Worm (Caenorhabditis elegans) whole organism, L2 larva: Measurements from ENCODE around the gene gst-5.

Experiments
- C34F6.9 ChIP-seq: fragments of 150-350 bp; optimal IDR thresholded peaks from 2 replicates; lab custom pipeline; 2014; ENCODE audit warnings: missing biosample characterization, missing genetic modification characterization
- F13H6.1 ChIP-seq: sonication (generic microtip); optimal IDR thresholded peaks from 2 replicates; lab custom pipeline; 2016; ENCODE audit warnings: missing genetic modification characterization, missing compliant biosample characterization
- R02D3.7 ChIP-seq: fragments of 150-350 bp; optimal IDR thresholded peaks from 2 replicates; lab custom pipeline; 2014; ENCODE audit warnings: missing biosample characterization, missing genetic modification characterization
- Y55F3AM.14 ChIP-seq: fragments of 200-800 bp; sonication (Bioruptor generic); optimal IDR thresholded peaks from 2 replicates; lab custom pipeline; 2018; ENCODE audit warnings: mild to moderate bottlenecking, missing genetic modification characterization, missing compliant biosample characterization
- ZK546.5 ChIP-seq: sonication (generic microtip); optimal IDR thresholded peaks from 2 replicates; lab custom pipeline; 2017; ENCODE audit warnings: missing biosample characterization, missing genetic modification characterization
- alr-1 ChIP-seq: fragments of 150-350 bp; optimal IDR thresholded peaks from 2 replicates; lab custom pipeline; 2014; ENCODE audit warnings: missing biosample characterization, missing genetic modification characterization
- aly-2 ChIP-seq: fragments of 150-350 bp; optimal IDR thresholded peaks from 2 replicates; lab custom pipeline; 2014; ENCODE audit warnings: missing biosample characterization, missing genetic modification characterization
- ama-1 ChIP-seq: fragments of 150-350 bp; optimal IDR thresholded peaks from 2 replicates; lab custom pipeline; 2018; ENCODE audit warnings: inconsistent platforms
- blmp-1 ChIP-seq: sonication (generic microtip); optimal IDR thresholded peaks from 2 replicates; lab custom pipeline; 2017; ENCODE audit warnings: missing genetic modification characterization, mild to moderate bottlenecking, missing compliant biosample characterization, antibody characterized with exemption, moderate library complexity; ENCODE audit not compliant: insufficient read depth
- ceh-16 ChIP-seq: fragments of 150-350 bp; optimal IDR thresholded peaks from 2 replicates; lab custom pipeline; 2014; ENCODE audit warnings: missing biosample characterization, missing genetic modification characterization
- ceh-82 ChIP-seq: fragments of 150-350 bp; optimal IDR thresholded peaks from 2 replicates; lab custom pipeline; 2014; ENCODE audit warnings: missing biosample characterization, missing genetic modification characterization
- crh-2 ChIP-seq: sonication (generic microtip); optimal IDR thresholded peaks from 2 replicates; lab custom pipeline; 2017; ENCODE audit warnings: missing biosample characterization, missing genetic modification characterization
- dmd-4 ChIP-seq: sonication (generic microtip); optimal IDR thresholded peaks from 2 replicates; lab custom pipeline; 2017; ENCODE audit warnings: missing biosample characterization, missing genetic modification characterization
- egl-27 ChIP-seq: sonication (generic microtip); optimal IDR thresholded peaks from 3 replicates; lab custom pipeline; 2017; ENCODE audit warnings: missing biosample characterization, missing genetic modification reagents, missing genetic modification characterization
- elt-1 ChIP-seq: fragments of 150-350 bp; optimal IDR thresholded peaks from 2 replicates; lab custom pipeline; 2014; ENCODE audit warnings: missing biosample characterization, missing genetic modification characterization
- elt-3 ChIP-seq: sonication (generic microtip); optimal IDR thresholded peaks from 2 replicates; lab custom pipeline; 2017; ENCODE audit warnings: missing biosample characterization, missing genetic modification characterization
- fos-1 ChIP-seq: fragments of 150-350 bp; optimal IDR thresholded peaks from 2 replicates; lab custom pipeline; 2014; ENCODE audit warnings: missing biosample characterization, missing genetic modification characterization
- gmeb-1 ChIP-seq: fragments of 150-350 bp; optimal IDR thresholded peaks from 2 replicates; lab custom pipeline; 2014; ENCODE audit warnings: missing biosample characterization, missing genetic modification characterization
- lin-11 ChIP-seq: fragments of 150-350 bp; sonication (generic microtip); optimal IDR thresholded peaks from 2 replicates; lab custom pipeline; 2014; ENCODE audit warnings: missing biosample characterization, missing genetic modification characterization, inconsistent platforms, mixed read lengths
- lin-13 ChIP-seq: fragments of 150-350 bp; optimal IDR thresholded peaks from 2 replicates; lab custom pipeline; 2014; ENCODE audit warnings: missing biosample characterization, missing genetic modification reagents, missing genetic modification characterization
- lin-39 ChIP-seq: fragments of 150-350 bp; optimal IDR thresholded peaks from 2 replicates; lab custom pipeline; 2014; ENCODE audit warnings: missing biosample characterization, missing genetic modification reagents, missing genetic modification characterization
- lsy-2 ChIP-seq, 2 experiments: fragments of 150-350 bp in 1 of 2; sonication (generic microtip) in 1 of 2; optimal IDR thresholded peaks; 2 replicates each; lab custom pipeline; 2014 to 2017; ENCODE audit warnings: missing biosample characterization in 2 of 2, missing genetic modification characterization in 2 of 2
- mab-5 ChIP-seq: fragments of 150-350 bp; optimal IDR thresholded peaks from 2 replicates; lab custom pipeline; 2014; ENCODE audit warnings: missing biosample characterization, missing genetic modification characterization
- mbf-1 ChIP-seq: sonication (generic microtip); optimal IDR thresholded peaks from 2 replicates; lab custom pipeline; 2017; ENCODE audit warnings: missing biosample characterization, missing genetic modification characterization
- mdl-1 ChIP-seq, 2 experiments: fragments of 150-350 bp in 1 of 2; sonication (generic microtip) in 1 of 2; optimal IDR thresholded peaks; 2 replicates each; lab custom pipeline; 2017; ENCODE audit warnings: missing biosample characterization in 2 of 2, missing genetic modification characterization in 2 of 2
- nhr-10 ChIP-seq: sonication (generic microtip); optimal IDR thresholded peaks from 2 replicates; lab custom pipeline; 2017; ENCODE audit warnings: missing biosample characterization, missing genetic modification characterization
- nhr-11 ChIP-seq: fragments of 150-350 bp; optimal IDR thresholded peaks from 2 replicates; lab custom pipeline; 2014; ENCODE audit warnings: missing biosample characterization, missing genetic modification characterization
- nhr-12 ChIP-seq: fragments of 150-350 bp; optimal IDR thresholded peaks from 2 replicates; lab custom pipeline; 2014; ENCODE audit warnings: missing biosample characterization, missing genetic modification characterization
- nhr-129 ChIP-seq: fragments of 150-350 bp; optimal IDR thresholded peaks from 2 replicates; lab custom pipeline; 2014; ENCODE audit warnings: missing biosample characterization, missing genetic modification characterization
- nhr-21 ChIP-seq: fragments of 150-350 bp; optimal IDR thresholded peaks from 2 replicates; lab custom pipeline; 2014; ENCODE audit warnings: missing biosample characterization, missing genetic modification characterization
- nhr-23 ChIP-seq: fragments of 150-350 bp; optimal IDR thresholded peaks from 2 replicates; lab custom pipeline; 2014; ENCODE audit warnings: missing biosample characterization, missing genetic modification reagents, missing genetic modification characterization
- nhr-237 ChIP-seq: fragments of 150-350 bp; optimal IDR thresholded peaks from 2 replicates; lab custom pipeline; 2014; ENCODE audit warnings: missing biosample characterization, missing genetic modification characterization
- nhr-25 ChIP-seq: fragments of 150-350 bp; sonication (generic microtip); optimal IDR thresholded peaks from 3 replicates; lab custom pipeline; 2014; ENCODE audit warnings: missing biosample characterization, missing genetic modification characterization
- nhr-6 ChIP-seq: fragments of 150-350 bp; optimal IDR thresholded peaks from 2 replicates; lab custom pipeline; 2014; ENCODE audit warnings: missing biosample characterization, missing genetic modification characterization
- nhr-77 ChIP-seq: fragments of 150-350 bp; optimal IDR thresholded peaks from 2 replicates; lab custom pipeline; 2014; ENCODE audit warnings: missing biosample characterization, missing genetic modification characterization
- peb-1 ChIP-seq: fragments of 150-350 bp; optimal IDR thresholded peaks from 2 replicates; lab custom pipeline; 2014; ENCODE audit warnings: missing biosample characterization, missing genetic modification characterization
- sem-4 ChIP-seq: fragments of 150-350 bp; optimal IDR thresholded peaks from 2 replicates; lab custom pipeline; 2014; ENCODE audit warnings: missing biosample characterization, missing genetic modification reagents, missing genetic modification characterization
- skn-1 ChIP-seq: sonication (generic microtip); optimal IDR thresholded peaks from 2 replicates; lab custom pipeline; 2017; ENCODE audit warnings: missing biosample characterization, missing genetic modification characterization
- sma-3 ChIP-seq: sonication (generic microtip); optimal IDR thresholded peaks from 2 replicates; lab custom pipeline; 2016; ENCODE audit warnings: missing genetic modification reagents, missing genetic modification characterization, missing compliant biosample characterization
- sma-9 ChIP-seq, 2 experiments: fragments of 150-350 bp in 1 of 2; sonication (generic microtip) in 1 of 2; optimal IDR thresholded peaks; 2 replicates each; lab custom pipeline; 2014 to 2016; ENCODE audit warnings: missing genetic modification characterization in 2 of 2, mild to moderate bottlenecking in 1 of 2, missing biosample characterization in 1 of 2, missing compliant biosample characterization in 1 of 2, missing genetic modification reagents in 1 of 2, moderate library complexity in 1 of 2
- snpc-4 ChIP-seq: fragments of 150-350 bp; optimal IDR thresholded peaks from 2 replicates; lab custom pipeline; 2014; ENCODE audit warnings: missing biosample characterization, missing genetic modification characterization
- unc-39 ChIP-seq: fragments of 150-350 bp; optimal IDR thresholded peaks from 2 replicates; lab custom pipeline; 2014; ENCODE audit warnings: missing biosample characterization, missing genetic modification characterization
- unc-55 ChIP-seq: fragments of 150-350 bp; sonication (generic microtip); optimal IDR thresholded peaks from 3 replicates; lab custom pipeline; 2014; ENCODE audit warnings: missing biosample characterization, missing genetic modification reagents, missing genetic modification characterization
- unc-62 ChIP-seq: fragments of 150-350 bp; optimal IDR thresholded peaks from 2 replicates; lab custom pipeline; 2014; ENCODE audit warnings: missing biosample characterization, missing genetic modification reagents, missing genetic modification characterization
- zag-1 ChIP-seq: fragments of 150-350 bp; optimal IDR thresholded peaks from 2 replicates; lab custom pipeline; 2014; ENCODE audit warnings: missing biosample characterization, missing genetic modification characterization
- ztf-1 ChIP-seq: fragments of 200-800 bp; sonication (Bioruptor generic); conservative IDR thresholded peaks from 2 replicates; pipeline ENCODE4 v1.3.6; 2022; ENCODE audit warnings: missing genetic modification characterization, missing compliant biosample characterization
- ztf-11 ChIP-seq: sonication (generic microtip); optimal IDR thresholded peaks from 2 replicates; lab custom pipeline; 2017; ENCODE audit warnings: missing biosample characterization, missing genetic modification characterization
- ztf-4 ChIP-seq: fragments of 150-350 bp; optimal IDR thresholded peaks from 2 replicates; lab custom pipeline; 2014; ENCODE audit warnings: missing biosample characterization, missing genetic modification characterization

Gene gst-5

DNA sequence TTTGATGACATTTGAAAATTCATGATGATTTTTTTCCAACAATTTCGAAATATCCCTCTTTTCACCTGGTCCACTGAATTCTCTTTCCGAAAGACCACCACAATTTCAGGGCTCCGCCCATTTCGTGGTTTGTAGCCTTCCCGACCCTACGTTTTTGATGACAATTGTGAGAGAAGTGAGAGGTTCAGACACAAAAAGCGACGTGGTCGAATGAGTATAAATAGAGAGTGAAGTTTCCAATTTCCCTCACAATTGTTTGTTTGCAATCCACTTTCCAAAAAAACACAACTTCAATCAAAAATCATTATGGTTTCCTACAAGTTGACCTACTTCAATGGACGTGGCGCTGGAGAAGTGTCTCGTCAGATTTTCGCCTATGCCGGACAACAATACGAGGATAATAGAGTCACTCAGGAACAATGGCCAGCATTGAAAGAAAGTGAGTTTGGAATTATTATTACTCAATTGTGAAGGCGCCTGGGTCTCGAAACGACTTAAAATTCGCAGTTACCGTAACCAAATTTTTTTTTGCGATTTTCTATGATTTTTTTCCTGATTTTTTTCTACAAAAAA, at the start of gene gst-5:
Gene gst-5, plus strand, starts transcription at position 246 of the 573 bp plus-strand sequence.
- TF ChIP-seq elt-3 (tag; lab: Kevin White, UChicago) (no peak), mdl-1 (tag; optimal IDR thresholded peaks at IDR 0.05; lab: Kevin White, UChicago) (peak in 1 of 2 experiments; percentile 2), egl-27 (tag; lab: Kevin White, UChicago) (no peak), nhr-6 (no peak), mbf-1 (tag; lab: Kevin White, UChicago) (no peak), ceh-82 (tag; lab: Kevin White, UChicago) (no peak), lin-11 (no peak), nhr-25 (tag; lab: Kevin White, UChicago) (no peak), lin-39 (tag; lab: Kevin White, UChicago) (no peak), nhr-237 (tag; lab: Kevin White, UChicago) (no peak), fos-1 (tag; lab: Kevin White, UChicago) (peak; percentile 68), snpc-4 (no peak), ZK546.5 (no peak), F13H6.1 (tag; lab: Kevin White, UChicago) (peak; percentile 61), lin-13 (GFP tag; lab: Kevin White, UChicago) (no peak), skn-1 (peak; percentile 85), gmeb-1 (tag; lab: Kevin White, UChicago) (no peak), aly-2 (tag; lab: Kevin White, UChicago) (no peak), unc-39 (tag; lab: Kevin White, UChicago) (no peak), R02D3.7 (tag; lab: Kevin White, UChicago) (no peak), zag-1 (tag; lab: Kevin White, UChicago) (no peak), sma-3 (GFP tag; lab: Kevin White, UChicago) (no peak), nhr-21 (no peak), nhr-77 (tag; lab: Kevin White, UChicago) (no peak), ceh-16 (tag; lab: Kevin White, UChicago) (no peak), mab-5 (tag; lab: Kevin White, UChicago) (no peak), elt-1 (no peak), ztf-1 (no peak), dmd-4 (tag; lab: Kevin White, UChicago) (no peak), sem-4 (tag; lab: Kevin White, UChicago) (no peak), unc-55 (GFP tag; lab: Kevin White, UChicago) (no peak), ama-1 (lab: Kevin White, UChicago) (no peak), nhr-129 (tag; lab: Kevin White, UChicago) (peak; percentile 86), nhr-23 (no peak), crh-2 (tag; lab: Kevin White, UChicago) (peak; percentile 48), nhr-12 (tag; lab: Kevin White, UChicago) (no peak), nhr-10 (tag; lab: Kevin White, UChicago) (no peak), Y55F3AM.14 (GFP tag; lab: Kevin White, UChicago) (no peak), lsy-2 (tag; optimal IDR thresholded peaks at IDR 0.05; lab: Kevin White, UChicago) (peak; percentile 24 to 57), ztf-4 (tag; lab: Kevin White, UChicago) (peak; percentile 4), nhr-11 (tag; lab: Kevin White, UChicago) (peak; percentile 5), C34F6.9 (tag; lab: Kevin White, UChicago) (peak; percentile 29), blmp-1 (tag; lab: Kevin White, UChicago) (no peak), peb-1 (tag; lab: Kevin White, UChicago) (no peak), alr-1 (tag; lab: Kevin White, UChicago) (no peak), sma-9 (GFP tag; optimal IDR thresholded peaks at IDR 0.05; lab: Kevin White, UChicago) (peak; percentile 75), sma-9 (tag; optimal IDR thresholded peaks at IDR 0.05; lab: Kevin White, UChicago) (no peak), ztf-11 (no peak), unc-62 (no peak)
